Worm (Caenorhabditis elegans) whole organism, late embryonic: ENCODE data around the gene asp-12.

Source experiments
- fax-1 ChIP-seq: sonication (generic microtip); optimal IDR thresholded peaks from 2 replicates; lab custom pipeline; 2016; ENCODE audit warnings: missing genotype, missing genetic modification characterization, missing compliant biosample characterization
- hlh-30 ChIP-seq: sonication (generic microtip); optimal IDR thresholded peaks from 2 replicates; lab custom pipeline; 2017; ENCODE audit warnings: antibody characterized with exemption, missing genetic modification characterization, missing compliant biosample characterization; ENCODE audit not compliant: insufficient read depth
- hlh-8 ChIP-seq: sonication (generic microtip); optimal IDR thresholded peaks from 2 replicates; lab custom pipeline; 2016; ENCODE audit warnings: missing genotype, missing genetic modification characterization, missing compliant biosample characterization
- lim-6 ChIP-seq: sonication (generic microtip); optimal IDR thresholded peaks from 2 replicates; lab custom pipeline; 2016; ENCODE audit warnings: missing genetic modification characterization, missing compliant biosample characterization
- sox-2 ChIP-seq: fragments of 200-800 bp; sonication (Bioruptor generic); IDR thresholded peaks from 2 replicates; pipeline ENCODE4 v1.3.6; 2022; ENCODE audit warnings: missing genetic modification reagents, missing genetic modification characterization, missing compliant biosample characterization
- zip-5 ChIP-seq: sonication (generic microtip); optimal IDR thresholded peaks from 2 replicates; lab custom pipeline; 2016; ENCODE audit warnings: missing genetic modification characterization, missing compliant biosample characterization

- TF ChIP-seq fax-1 (tag; lab: Kevin White, UChicago) (no peak), hlh-30 (tag; lab: Kevin White, UChicago) (no peak), hlh-8 (tag; lab: Kevin White, UChicago) (no peak), zip-5 (tag; lab: Kevin White, UChicago) (no peak), sox-2 (GFP tag; lab: Robert Waterston, UW) (no peak), lim-6 (tag; lab: Kevin White, UChicago) (no peak)
Measured at ce11 chrV:8262212-8262611, 6.8 kb upstream of the asp-12 start.
